Worm (Caenorhabditis elegans): ENCODE results near the gene T25B2.1.
A peak's percentile ranks its signal among the peaks of the same experiment; 100 is the strongest.

Gene T25B2.1

DNA sequence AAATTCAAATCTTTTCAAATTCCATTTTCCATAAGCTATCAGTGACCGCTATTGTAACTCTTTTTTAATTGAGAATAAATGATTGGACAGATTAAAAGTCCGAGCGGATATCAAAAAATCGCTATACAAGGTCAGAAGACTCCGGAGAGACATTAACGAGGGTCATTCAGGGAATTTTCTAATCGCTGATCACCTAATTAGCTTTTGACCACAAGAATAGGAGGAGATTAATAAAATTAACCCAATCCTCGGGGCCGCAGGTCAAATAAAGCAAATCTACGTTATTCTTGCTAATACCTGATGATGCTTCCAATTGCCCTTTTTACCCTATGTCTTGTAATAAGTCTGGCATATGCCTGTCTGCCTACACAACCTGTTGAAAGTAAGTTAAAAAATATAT lies at the start of gene T25B2.1:
T25B2.1 (plus strand) TSS at position 301 of the 400 bp plus-strand sequence.
- TF ChIP-seq ZK185.1 (tag; optimal IDR thresholded peaks at IDR 0.05; ENCODE audit: poor library complexity, severe bottlenecking) = no peak
- no peak for TF ChIP-seq mes-4 (tag; optimal IDR thresholded peaks at IDR 0.05)
- TF ChIP-seq K11D2.4 (GFP tag; IDR thresholded peaks at IDR 0.05) = no peak
- no peak for TF ChIP-seq nhr-27 (tag; optimal IDR thresholded peaks at IDR 0.05)
- no peak for TF ChIP-seq nhr-80 (tag; optimal IDR thresholded peaks at IDR 0.05)
- TF ChIP-seq hmg-1.2 (GFP tag; IDR thresholded peaks at IDR 0.05) = no peak
- TF ChIP-seq ztf-18 (tag; optimal IDR thresholded peaks at IDR 0.05) = no peak
- no peak for TF ChIP-seq madf-8 (GFP tag; conservative IDR thresholded peaks at IDR 0.05)
- TF ChIP-seq aptf-2 (GFP tag; conservative IDR thresholded peaks at IDR 0.05) = no peak
- TF ChIP-seq nhr-179 (tag; optimal IDR thresholded peaks at IDR 0.05) = no peak
- no peak for TF ChIP-seq hmg-20 (GFP tag; IDR thresholded peaks at IDR 0.05)
- TF ChIP-seq pha-4 (tag; optimal IDR thresholded peaks at IDR 0.05) = no peak
- TF ChIP-seq die-1 (tag; optimal IDR thresholded peaks at IDR 0.05) = no peak
- no peak for TF ChIP-seq rpc-1 (optimal IDR thresholded peaks at IDR 0.05)
- TF ChIP-seq rpc-1 (tag; optimal IDR thresholded peaks at IDR 0.05) = no peak
- TF ChIP-seq hlh-12 (tag; optimal IDR thresholded peaks at IDR 0.05) = no peak
- TF ChIP-seq Y79H2A.3 (GFP tag; conservative IDR thresholded peaks at IDR 0.05) = no peak
- no peak for TF ChIP-seq dox-1 (GFP tag; IDR thresholded peaks at IDR 0.05)
- no peak for TF ChIP-seq tlf-1 (GFP tag; optimal IDR thresholded peaks at IDR 0.05)
- TF ChIP-seq rcor-1 (GFP tag; IDR thresholded peaks at IDR 0.05) = no peak

DNA sequence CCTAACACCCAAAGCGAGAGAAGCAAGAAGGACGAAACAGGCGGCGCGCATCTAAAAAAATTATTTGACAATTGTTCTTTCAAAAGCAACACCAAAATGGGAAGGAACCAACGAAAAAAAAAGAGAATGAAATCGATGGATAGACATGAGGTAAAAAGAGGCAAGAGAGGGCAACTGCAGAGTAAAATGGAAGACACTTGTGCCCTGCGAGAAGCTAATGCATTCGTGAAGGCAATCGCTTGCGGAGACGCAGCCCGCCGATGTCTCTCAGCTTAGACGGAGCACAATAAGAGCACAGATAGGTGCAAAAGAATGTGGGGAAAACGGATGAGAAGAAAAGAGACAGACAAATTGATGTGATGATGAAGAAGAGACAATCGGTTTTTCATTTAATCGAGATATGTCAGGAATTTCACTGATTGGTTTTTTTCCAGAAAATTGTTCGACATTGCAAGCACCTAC lies 45.5 kb upstream of the T25B2.1 start, which contains the start of gene C15H9.9:
C15H9.9 (minus strand) TSS at position 51 of the 462 bp plus-strand sequence.
- TF ChIP-seq C17E4.6 (GFP tag; IDR thresholded peaks at IDR 0.05) (0 out of 2 replicates have a peak, but pooled peaks have one; percentile 22), nhr-80 (tag; optimal IDR thresholded peaks at IDR 0.05) (peak; percentile 34), cebp-1 (GFP tag; IDR thresholded peaks at IDR 0.05) (no peak), cebp-1 (tag; optimal IDR thresholded peaks at IDR 0.05) (peak; percentile 38), dox-1 (GFP tag; IDR thresholded peaks at IDR 0.05) (peak; percentile 51; the same call in 1 of the 2 replicates), chd-7 (tag; optimal IDR thresholded peaks at IDR 0.05) (peak; percentile 2), attf-3 (GFP tag; conservative IDR thresholded peaks at IDR 0.05) (no peak), lsl-1 (GFP tag; optimal IDR thresholded peaks at IDR 0.05) (no peak), zfh-2 (GFP tag; conservative IDR thresholded peaks at IDR 0.05) (peak; percentile 53), nfyb-1 (GFP tag; IDR thresholded peaks at IDR 0.05) (peak; percentile 63; the same call in 1 of the 2 replicates), hlh-26 (GFP tag; conservative IDR thresholded peaks at IDR 0.05) (no peak)

DNA sequence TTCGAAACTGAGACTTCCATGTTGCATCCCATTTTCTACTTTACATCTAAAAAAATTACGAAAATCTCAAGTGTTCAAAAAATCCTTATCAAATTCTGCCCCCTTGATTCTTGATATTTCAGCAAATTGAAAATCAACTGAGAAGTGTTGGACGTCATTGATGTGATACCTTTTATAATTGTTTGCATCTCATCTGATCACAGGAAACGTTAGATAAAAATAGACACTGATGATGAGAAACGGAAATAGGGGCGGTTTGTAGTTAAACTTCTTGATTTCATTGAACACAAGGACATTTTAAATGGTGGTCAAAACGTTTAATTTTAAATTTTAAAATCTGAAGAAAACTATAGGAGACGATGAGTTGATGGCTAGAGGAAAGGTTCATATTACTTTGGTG lies 45.0 kb upstream of the T25B2.1 start:
- TF ChIP-seq F23B12.7 (tag; optimal IDR thresholded peaks at IDR 0.05; ENCODE audit: insufficient read depth) = no peak
- no peak for TF ChIP-seq die-1 (tag; optimal IDR thresholded peaks at IDR 0.05)
- TF ChIP-seq attf-6 (GFP tag; IDR thresholded peaks at IDR 0.05) = no peak
- TF ChIP-seq somi-1 (GFP tag; optimal IDR thresholded peaks at IDR 0.05) = no peak
- TF ChIP-seq lag-1 (GFP tag; IDR thresholded peaks at IDR 0.05) = no peak
- no peak for TF ChIP-seq Y53F4B.3 (GFP tag; IDR thresholded peaks at IDR 0.05)
- no peak for TF ChIP-seq let-526 (GFP tag; IDR thresholded peaks at IDR 0.05)
- no peak for TF ChIP-seq ztf-22 (GFP tag; optimal IDR thresholded peaks at IDR 0.05)
- no peak for TF ChIP-seq mel-28 (tag; optimal IDR thresholded peaks at IDR 0.05; ENCODE audit: borderline replicate concordance)
- no peak for TF ChIP-seq madf-8 (GFP tag; conservative IDR thresholded peaks at IDR 0.05)
- TF ChIP-seq athp-1 (tag; optimal IDR thresholded peaks at IDR 0.05) = no peak
- no peak for TF ChIP-seq C17E4.6 (GFP tag; IDR thresholded peaks at IDR 0.05)
- no peak for TF ChIP-seq egl-44 (GFP tag; IDR thresholded peaks at IDR 0.05)
- no peak for TF ChIP-seq sdz-38 (tag; optimal IDR thresholded peaks at IDR 0.05)
- no peak for TF ChIP-seq Y79H2A.3 (GFP tag; conservative IDR thresholded peaks at IDR 0.05)
- no peak for TF ChIP-seq hlh-26 (GFP tag; conservative IDR thresholded peaks at IDR 0.05)
- no peak for TF ChIP-seq tbx-9 (tag; optimal IDR thresholded peaks at IDR 0.05; ENCODE audit: borderline replicate concordance)
- no peak for TF ChIP-seq lin-54 (GFP tag; optimal IDR thresholded peaks at IDR 0.05)
- TF ChIP-seq unc-62 (GFP tag; optimal IDR thresholded peaks at IDR 0.05) = no peak
